Fruit fly (Drosophila melanogaster) whole organism, embryonic: ENCODE results near the gene a10.
A peak's percentile ranks its signal among the peaks of the same experiment; 100 is the strongest.

ENCODE experiments used
- ATbp ChIP-seq: fragments of 200-800 bp; sonication (Bioruptor generic); optimal IDR thresholded peaks from 2 replicates; lab custom pipeline; 2017; ENCODE audit warnings: missing biosample characterization, mild to moderate bottlenecking, missing genetic modification characterization, missing genetic modification reagents
- CG10267 ChIP-seq: fragments of 200-800 bp; sonication (Bioruptor generic); optimal IDR thresholded peaks from 2 replicates; lab custom pipeline; 2018; ENCODE audit warnings: missing biosample characterization, mild to moderate bottlenecking, missing genetic modification characterization, moderate library complexity
- CG10959 ChIP-seq: fragments of 200-800 bp; sonication (Bioruptor generic); IDR thresholded peaks from 2 replicates; pipeline ENCODE4 v1.3.6; 2022; ENCODE audit warnings: missing biosample characterization, missing genetic modification characterization
- CG11085 ChIP-seq: fragments of 200-800 bp; sonication (Bioruptor generic); IDR thresholded peaks from 2 replicates; pipeline ENCODE4 v1.3.6; 2022; ENCODE audit warnings: missing biosample characterization, missing genetic modification characterization
- CG11695 ChIP-seq: fragments of 200-800 bp; sonication (Bioruptor generic); IDR thresholded peaks from 3 replicates; pipeline ENCODE4 v1.3.6; 2022; ENCODE audit warnings: missing biosample characterization, missing genetic modification characterization
- CG12659 ChIP-seq: fragments of 200-800 bp; sonication (Bioruptor generic); optimal IDR thresholded peaks from 3 replicates; lab custom pipeline; 2017; ENCODE audit warnings: mild to moderate bottlenecking, missing biosample characterization, missing genetic modification reagents, missing genetic modification characterization
- CG13123 ChIP-seq: fragments of 200-800 bp; sonication (Bioruptor generic); optimal IDR thresholded peaks from 2 replicates; lab custom pipeline; 2016; ENCODE audit warnings: missing biosample characterization, missing genetic modification characterization
- CG13287 ChIP-seq: fragments of 200-800 bp; sonication (Bioruptor generic); IDR thresholded peaks from 2 replicates; pipeline ENCODE4 v1.3.6; 2022; ENCODE audit warnings: missing biosample characterization, missing genetic modification characterization; ENCODE audit not compliant: partially characterized antibody
- CG13424 ChIP-seq: fragments of 200-800 bp; sonication (Bioruptor generic); optimal IDR thresholded peaks from 2 replicates; lab custom pipeline; 2019; ENCODE audit warnings: missing biosample characterization, mild to moderate bottlenecking, missing genetic modification characterization, moderate library complexity
- CG14710 ChIP-seq: fragments of 200-800 bp; sonication (Bioruptor generic); optimal IDR thresholded peaks from 3 replicates; lab custom pipeline; 2019; ENCODE audit warnings: missing biosample characterization, mild to moderate bottlenecking, missing genetic modification characterization, moderate library complexity
- CG16813 ChIP-seq: fragments of 200-800 bp; sonication (Bioruptor generic); IDR thresholded peaks from 3 replicates; pipeline ENCODE4 v1.3.6; 2022; ENCODE audit warnings: missing biosample characterization, missing genetic modification characterization; ENCODE audit not compliant: partially characterized antibody
- CG17328 ChIP-seq: fragments of 200-800 bp; sonication (Bioruptor generic); IDR thresholded peaks from 2 replicates; pipeline ENCODE4 v1.3.6; 2022; ENCODE audit warnings: missing biosample characterization, missing genetic modification characterization
- CG30020 ChIP-seq: fragments of 200-800 bp; optimal IDR thresholded peaks from 2 replicates; lab custom pipeline; 2019; ENCODE audit warnings: missing biosample characterization, mild to moderate bottlenecking, missing genetic modification characterization, moderate library complexity
- CG3281 ChIP-seq: fragments of 200-800 bp; sonication (Bioruptor generic); optimal IDR thresholded peaks from 3 replicates; lab custom pipeline; 2017; ENCODE audit warnings: missing biosample characterization, mild to moderate bottlenecking, missing genetic modification characterization
- CG34224 ChIP-seq: fragments of 200-800 bp; sonication (Bioruptor generic); IDR thresholded peaks from 3 replicates; pipeline ENCODE4 v1.3.6; 2022; ENCODE audit warnings: missing biosample characterization, missing genetic modification characterization; ENCODE audit not compliant: partially characterized antibody
- CG34422 ChIP-seq: fragments of 200-800 bp; sonication (Bioruptor generic); IDR thresholded peaks from 3 replicates; pipeline ENCODE4 v1.3.6; 2022; ENCODE audit warnings: missing biosample characterization, missing genetic modification characterization
- CG3995 ChIP-seq: fragments of 200-800 bp; sonication (Bioruptor generic); optimal IDR thresholded peaks from 3 replicates; lab custom pipeline; 2016; ENCODE audit warnings: missing biosample characterization, missing genetic modification characterization
- CG6689 ChIP-seq: fragments of 200-800 bp; sonication (Bioruptor generic); IDR thresholded peaks from 2 replicates; pipeline ENCODE4 v1.3.6; 2022; ENCODE audit warnings: missing biosample characterization, missing genetic modification characterization
- CG7963 ChIP-seq: fragments of 200-800 bp; sonication (Bioruptor generic); IDR thresholded peaks from 3 replicates; pipeline ENCODE4 v1.3.6; 2022; ENCODE audit warnings: missing biosample characterization, missing genetic modification characterization; ENCODE audit not compliant: partially characterized antibody
- CG9215 ChIP-seq: fragments of 200-800 bp; sonication (Bioruptor generic); IDR thresholded peaks from 2 replicates; pipeline ENCODE4 v1.3.6; 2022; ENCODE audit warnings: missing biosample characterization, missing genetic modification characterization
- CoRest ChIP-seq: fragments of 200-800 bp; sonication (Bioruptor generic); optimal IDR thresholded peaks from 3 replicates; lab custom pipeline; 2018; ENCODE audit warnings: missing biosample characterization, mild to moderate bottlenecking, missing genetic modification characterization, moderate library complexity
- Dp ChIP-seq: fragments of 200-800 bp; sonication (Bioruptor generic); optimal IDR thresholded peaks from 2 replicates; lab custom pipeline; 2018; ENCODE audit warnings: missing biosample characterization, mild to moderate bottlenecking, missing genetic modification characterization, moderate library complexity
- Elba2 ChIP-seq: fragments of 200-800 bp; sonication (Bioruptor generic); optimal IDR thresholded peaks from 3 replicates; lab custom pipeline; 2016; ENCODE audit warnings: missing biosample characterization, missing genetic modification characterization
- Myb ChIP-seq: fragments of 200-800 bp; sonication (Bioruptor generic); optimal IDR thresholded peaks from 2 replicates; lab custom pipeline; 2016; ENCODE audit warnings: missing biosample characterization, missing genetic modification characterization
- Sry-δ ChIP-seq: fragments of 200-800 bp; sonication (Bioruptor generic); optimal IDR thresholded peaks from 2 replicates; lab custom pipeline; 2016; ENCODE audit warnings: missing biosample characterization, missing genetic modification characterization
- Vsx1 ChIP-seq: fragments of 200-800 bp; sonication (Bioruptor generic); optimal IDR thresholded peaks from 2 replicates; lab custom pipeline; 2017; ENCODE audit warnings: missing biosample characterization, mild to moderate bottlenecking, missing genetic modification characterization, missing genetic modification reagents
- al ChIP-seq: fragments of 200-800 bp; sonication (Bioruptor generic); IDR thresholded peaks from 2 replicates; pipeline ENCODE4 v1.3.6; 2022; ENCODE audit warnings: missing biosample characterization, missing genetic modification characterization
- ato ChIP-seq: fragments of 200-800 bp; sonication (Bioruptor generic); IDR thresholded peaks from 2 replicates; pipeline ENCODE4 v1.3.6; 2022; ENCODE audit warnings: missing biosample characterization, missing genetic modification characterization; ENCODE audit not compliant: partially characterized antibody
- cg ChIP-seq: fragments of 200-800 bp; sonication (Bioruptor generic); optimal IDR thresholded peaks from 3 replicates; lab custom pipeline; 2019; ENCODE audit warnings: missing biosample characterization, mild to moderate bottlenecking, missing genetic modification characterization, moderate library complexity
- croc ChIP-seq: fragments of 200-800 bp; sonication (Bioruptor generic); conservative IDR thresholded peaks from 3 replicates; pipeline ENCODE4 v1.3.6; 2022; ENCODE audit warnings: missing biosample characterization, missing genetic modification characterization
- dpn ChIP-seq, 2 experiments: fragments of 200-800 bp; sonication (Bioruptor generic); optimal IDR thresholded peaks; 3 replicates each; lab custom pipeline; 2016; ENCODE audit warnings: missing biosample characterization in 2 of 2, missing genetic modification characterization in 2 of 2
- en ChIP-seq: fragments of 200-800 bp; sonication (Bioruptor generic); optimal IDR thresholded peaks from 2 replicates; lab custom pipeline; 2016; ENCODE audit warnings: missing biosample characterization, missing genetic modification characterization
- ewg ChIP-seq: fragments of 200-800 bp; sonication (Bioruptor generic); optimal IDR thresholded peaks from 3 replicates; lab custom pipeline; 2017; ENCODE audit warnings: mild to moderate bottlenecking, missing biosample characterization, missing genetic modification reagents, missing genetic modification characterization
- h ChIP-seq: fragments of >200 bp; optimal IDR thresholded peaks from 2 replicates; lab custom pipeline; 2017
- ham ChIP-seq: fragments of 200-800 bp; sonication (Bioruptor generic); IDR thresholded peaks from 2 replicates; pipeline ENCODE4 v1.3.6; 2022; ENCODE audit warnings: missing biosample characterization, missing genetic modification characterization
- hb ChIP-seq: fragments of 200-800 bp; sonication (Bioruptor generic); IDR thresholded peaks from 3 replicates; pipeline ENCODE4 v1.3.6; 2022; ENCODE audit warnings: missing biosample characterization, missing genetic modification characterization; ENCODE audit not compliant: partially characterized antibody
- ind ChIP-seq: fragments of 200-800 bp; sonication (Bioruptor generic); optimal IDR thresholded peaks from 3 replicates; lab custom pipeline; 2016; ENCODE audit warnings: missing biosample characterization, missing genetic modification characterization
- insv ChIP-seq, 2 experiments: fragments of 200-800 bp; sonication (Bioruptor generic); optimal IDR thresholded peaks; 3 replicates each; lab custom pipeline; 2016 to 2018; ENCODE audit warnings: missing biosample characterization in 2 of 2, missing genetic modification characterization in 2 of 2
- ken ChIP-seq: fragments of 200-800 bp; sonication (Bioruptor generic); IDR thresholded peaks from 3 replicates; pipeline ENCODE4 v1.3.6; 2022; ENCODE audit warnings: missing biosample characterization, missing genetic modification characterization
- knrl ChIP-seq: fragments of 200-800 bp; sonication (Bioruptor generic); IDR thresholded peaks from 3 replicates; pipeline ENCODE4 v1.3.6; 2022; ENCODE audit warnings: missing biosample characterization, missing genetic modification characterization; ENCODE audit not compliant: partially characterized antibody
- lola ChIP-seq, 3 experiments: fragments of >200 bp in 2 of 3; fragments of 200-800 bp in 1 of 3; sonication (Bioruptor generic) in 1 of 3; optimal IDR thresholded peaks; 2 replicates each; lab custom pipeline; 2017 to 2019; ENCODE audit warnings: missing biosample characterization in 3 of 3, missing genetic modification characterization in 3 of 3, mild to moderate bottlenecking in 1 of 3, moderate library complexity in 1 of 3
- nmo ChIP-seq: fragments of 200-800 bp; sonication (Bioruptor generic); optimal IDR thresholded peaks from 2 replicates; lab custom pipeline; 2018; ENCODE audit warnings: missing biosample characterization, mild to moderate bottlenecking, missing genetic modification characterization, moderate library complexity
- pho ChIP-seq: fragments of 200-800 bp; sonication (Bioruptor generic); optimal IDR thresholded peaks from 2 replicates; lab custom pipeline; 2016; ENCODE audit warnings: missing biosample characterization, missing genetic modification characterization
- repo ChIP-seq: fragments of 200-800 bp; sonication (Bioruptor generic); optimal IDR thresholded peaks from 2 replicates; lab custom pipeline; 2016; ENCODE audit warnings: missing biosample characterization, missing genetic modification characterization
- sd ChIP-seq: fragments of 200-800 bp; sonication (Bioruptor generic); optimal IDR thresholded peaks from 3 replicates; lab custom pipeline; 2018; ENCODE audit warnings: missing biosample characterization, mild to moderate bottlenecking, missing genetic modification characterization, moderate library complexity
- sens-2 ChIP-seq: fragments of 200-800 bp; sonication (Bioruptor generic); IDR thresholded peaks from 2 replicates; pipeline ENCODE4 v1.3.6; 2022; ENCODE audit warnings: missing biosample characterization, missing genetic modification characterization
- slou ChIP-seq: fragments of 200-800 bp; sonication (Bioruptor generic); optimal IDR thresholded peaks from 3 replicates; lab custom pipeline; 2016; ENCODE audit warnings: missing biosample characterization, missing genetic modification characterization
- unc-4 ChIP-seq: fragments of 200-800 bp; sonication (Bioruptor generic); IDR thresholded peaks from 2 replicates; pipeline ENCODE4 v1.3.6; 2022; ENCODE audit warnings: missing biosample characterization, missing genetic modification characterization; ENCODE audit not compliant: partially characterized antibody
- zfh2 ChIP-seq: fragments of 200-800 bp; sonication (Bioruptor generic); optimal IDR thresholded peaks from 2 replicates; lab custom pipeline; 2016; ENCODE audit warnings: missing biosample characterization, missing genetic modification characterization

The a10 gene

dm6 chr3L:17042297-17042921, 18.9 kb upstream of the a10 start, which contains the start of the genes scaf6 and Papst2 (continued):
- TF ChIP-seq Dp (GFP tag; lab: Kevin White, UChicago) (peak; percentile 36), CoRest (tag; lab: Kevin White, UChicago) (peak; percentile 22), cg (GFP tag; lab: Kevin White, UChicago) (peak; percentile 66), CG13287 (GFP tag; lab: Robert Waterston, UW) (peak; percentile 55; the same call in 1 of the 2 replicates), CG3281 (no peak), ken (GFP tag; lab: Robert Waterston, UW) (0 out of 3 replicates have a peak, but pooled peaks have one; percentile 13), ATbp (GFP tag; lab: Kevin White, UChicago) (no peak), pho (GFP tag; lab: Kevin White, UChicago) (peak; percentile 14), lola (GFP tag; optimal IDR thresholded peaks at IDR 0.05; lab: Kevin White, UChicago) (peak in 1 of 3 experiments; percentile 8), zfh2 (GFP tag; lab: Kevin White, UChicago) (peak; percentile 0), CG12659 (GFP tag; lab: Kevin White, UChicago) (peak; percentile 75), sens-2 (no peak), insv (GFP tag; optimal IDR thresholded peaks at IDR 0.05; lab: Kevin White, UChicago) (peak; percentile 94 to 97), ato (GFP tag; lab: Robert Waterston, UW) (no peak), CG10959 (no peak), CG11085 (GFP tag; lab: Robert Waterston, UW) (no peak), nmo (peak; percentile 65), CG30020 (tag; lab: Kevin White, UChicago) (peak; percentile 48), CG10267 (tag; lab: Kevin White, UChicago) (peak; percentile 59), Sry-δ (GFP tag; lab: Kevin White, UChicago) (peak; percentile 87), al (GFP tag; lab: Robert Waterston, UW) (no peak), unc-4 (GFP tag; lab: Robert Waterston, UW) (0 out of 2 replicates have a peak, but pooled peaks have one; percentile 25), CG6689 (GFP tag; lab: Robert Waterston, UW) (no peak), ind (no peak), sd (tag; lab: Kevin White, UChicago) (no peak), CG34224 (GFP tag; lab: Robert Waterston, UW) (no peak), ham (GFP tag; lab: Robert Waterston, UW) (no peak), CG3995 (peak; percentile 43), CG17328 (no peak), repo (no peak), Vsx1 (GFP tag; lab: Kevin White, UChicago) (no peak), dpn (GFP tag; optimal IDR thresholded peaks at IDR 0.05; lab: Kevin White, UChicago) (peak in 1 of 2 experiments; percentile 6), croc (GFP tag; lab: Robert Waterston, UW) (no peak), Myb (peak; percentile 68), CG11695 (no peak), CG34422 (GFP tag; lab: Robert Waterston, UW) (peak; percentile 54; the same call in 1 of the 3 replicates), CG13123 (GFP tag; lab: Kevin White, UChicago) (no peak), slou (GFP tag; lab: Kevin White, UChicago) (no peak), knrl (GFP tag; lab: Robert Waterston, UW) (peak; percentile 60; the same call in 2 of the 3 replicates), CG16813 (GFP tag; lab: Robert Waterston, UW) (peak; percentile 26; the same call in 1 of the 3 replicates), hb (GFP tag; lab: Robert Waterston, UW) (no peak), h (lab: Kevin White, UChicago) (no peak), en (no peak), CG13424 (tag; lab: Kevin White, UChicago) (peak; percentile 16), ewg (no peak), CG9215 (GFP tag; lab: Robert Waterston, UW) (no peak), Elba2 (GFP tag; lab: Kevin White, UChicago) (peak; percentile 95), CG14710 (tag; lab: Kevin White, UChicago) (peak; percentile 84), CG7963 (GFP tag; lab: Robert Waterston, UW) (no peak)
